Worm (Caenorhabditis elegans): ENCODE results near the gene W08G11.1.
A peak's percentile ranks its signal among the peaks of the same experiment; 100 is the strongest.

Gene W08G11.1

ce11 chrV:16351757-16352156, 4.9 kb downstream of the W08G11.1 start:
- TF ChIP-seq snpc-4 (tag; optimal IDR thresholded peaks at IDR 0.05) (peak; percentile 80), ztf-4 (tag; optimal IDR thresholded peaks at IDR 0.05) (no peak)

ce11 chrV:16352282-16352681, 5.4 kb downstream of the W08G11.1 start:
- peak; percentile 54 for TF ChIP-seq nfya-1 (tag; optimal IDR thresholded peaks at IDR 0.05; ENCODE audit: insufficient read depth)
- peak; percentile 3 for TF ChIP-seq egl-5 (tag; optimal IDR thresholded peaks at IDR 0.05)
- no peak for TF ChIP-seq daf-12 (tag; optimal IDR thresholded peaks at IDR 0.05)
- peak; percentile 22 for TF ChIP-seq lin-15B (tag; optimal IDR thresholded peaks at IDR 0.05)
- peak; percentile 56 for TF ChIP-seq skn-1 (tag; optimal IDR thresholded peaks at IDR 0.05)
- no peak for TF ChIP-seq ama-1 (optimal IDR thresholded peaks at IDR 0.05)
- TF ChIP-seq snpc-4 (tag; optimal IDR thresholded peaks at IDR 0.05): no peak
- peak; percentile 54 for TF ChIP-seq lin-39 (tag; optimal IDR thresholded peaks at IDR 0.05)
- TF ChIP-seq nhr-43 (tag; optimal IDR thresholded peaks at IDR 0.05; ENCODE audit: poor library complexity, severe bottlenecking): no peak
- peak; percentile 60 for TF ChIP-seq elt-2 (tag; optimal IDR thresholded peaks at IDR 0.05)
- TF ChIP-seq pqm-1 (tag; optimal IDR thresholded peaks at IDR 0.05): peak; percentile 58
- peak; percentile 13 for TF ChIP-seq hmg-11 (tag; optimal IDR thresholded peaks at IDR 0.05)
- no peak for TF ChIP-seq nhr-76 (tag; optimal IDR thresholded peaks at IDR 0.05)
- TF ChIP-seq nhr-237 (tag; optimal IDR thresholded peaks at IDR 0.05): no peak
- TF ChIP-seq pha-4 (tag; optimal IDR thresholded peaks at IDR 0.05): peak; percentile 69
- TF ChIP-seq ceh-82 (tag; optimal IDR thresholded peaks at IDR 0.05): no peak

ce11 chrV:16354675-16355074, 7.8 kb downstream of the W08G11.1 start:
- TF ChIP-seq nhr-237 (tag; optimal IDR thresholded peaks at IDR 0.05): no peak
- TF ChIP-seq pha-4 (tag; optimal IDR thresholded peaks at IDR 0.05): peak; percentile 6
- no peak for TF ChIP-seq pqm-1 (tag; optimal IDR thresholded peaks at IDR 0.05)

- TF ChIP-seq ceh-16 (tag; optimal IDR thresholded peaks at IDR 0.05) (no peak), eor-1 (tag; optimal IDR thresholded peaks at IDR 0.05) (no peak), nhr-77 (tag; optimal IDR thresholded peaks at IDR 0.05) (no peak), nhr-28 (tag; optimal IDR thresholded peaks at IDR 0.05) (no peak), ama-1 (optimal IDR thresholded peaks at IDR 0.05) (peak; percentile 34), snpc-4 (tag; optimal IDR thresholded peaks at IDR 0.05) (peak; percentile 52), nhr-76 (tag; optimal IDR thresholded peaks at IDR 0.05) (no peak), nhr-25 (tag; optimal IDR thresholded peaks at IDR 0.05) (peak; percentile 64), elt-1 (tag; optimal IDR thresholded peaks at IDR 0.05) (no peak), ceh-82 (tag; optimal IDR thresholded peaks at IDR 0.05) (peak; percentile 23), ZK546.5 (tag; optimal IDR thresholded peaks at IDR 0.05) (no peak), tbx-2 (tag; optimal IDR thresholded peaks at IDR 0.05) (peak; percentile 56), skn-1 (tag; optimal IDR thresholded peaks at IDR 0.05) (peak; percentile 85), daf-12 (tag; optimal IDR thresholded peaks at IDR 0.05) (no peak), lin-39 (tag; optimal IDR thresholded peaks at IDR 0.05) (peak; percentile 92), nhr-23 (tag; optimal IDR thresholded peaks at IDR 0.05) (peak; percentile 83), pha-4 (tag; optimal IDR thresholded peaks at IDR 0.05) (peak; percentile 81), nhr-43 (tag; optimal IDR thresholded peaks at IDR 0.05; ENCODE audit: poor library complexity, severe bottlenecking) (peak; percentile 60), nhr-11 (tag; optimal IDR thresholded peaks at IDR 0.05) (no peak), fkh-2 (tag; optimal IDR thresholded peaks at IDR 0.05) (no peak), aly-2 (tag; optimal IDR thresholded peaks at IDR 0.05) (no peak), zag-1 (tag; optimal IDR thresholded peaks at IDR 0.05) (no peak), elt-2 (tag; optimal IDR thresholded peaks at IDR 0.05) (peak; percentile 86), egl-5 (tag; optimal IDR thresholded peaks at IDR 0.05) (peak; percentile 70), nhr-67 (tag; optimal IDR thresholded peaks at IDR 0.05) (no peak), fkh-10 (GFP tag; optimal IDR thresholded peaks at IDR 0.05) (peak; percentile 87), lsy-12 (tag; optimal IDR thresholded peaks at IDR 0.05) (peak; percentile 84), ceh-9 (tag; optimal IDR thresholded peaks at IDR 0.05) (no peak), ztf-4 (tag; optimal IDR thresholded peaks at IDR 0.05) (no peak), elt-3 (tag; optimal IDR thresholded peaks at IDR 0.05) (no peak), ceh-28 (tag; optimal IDR thresholded peaks at IDR 0.05) (peak; percentile 84), fos-1 (tag; optimal IDR thresholded peaks at IDR 0.05) (no peak), ztf-11 (tag; optimal IDR thresholded peaks at IDR 0.05) (no peak), jun-1 (tag; optimal IDR thresholded peaks at IDR 0.05) (peak; percentile 96), nhr-12 (tag; optimal IDR thresholded peaks at IDR 0.05) (no peak), sea-2 (GFP tag; optimal IDR thresholded peaks at IDR 0.05) (no peak), egl-27 (tag; optimal IDR thresholded peaks at IDR 0.05) (peak; percentile 71), mdl-1 (tag; optimal IDR thresholded peaks at IDR 0.05) (peak; percentile 58), unc-39 (tag; optimal IDR thresholded peaks at IDR 0.05) (no peak), pqm-1 (tag; optimal IDR thresholded peaks at IDR 0.05) (peak; percentile 91), hmg-11 (tag; optimal IDR thresholded peaks at IDR 0.05) (peak; percentile 99), lin-15B (tag; optimal IDR thresholded peaks at IDR 0.05) (peak; percentile 68), R02D3.7 (tag; optimal IDR thresholded peaks at IDR 0.05) (peak; percentile 72), nhr-237 (tag; optimal IDR thresholded peaks at IDR 0.05) (no peak), unc-62 (GFP tag; optimal IDR thresholded peaks at IDR 0.05) (peak; percentile 13)
Measured at ce11 chrV:16355941-16356340, 9.1 kb downstream of the W08G11.1 start.
